Fruit fly (Drosophila melanogaster) whole organism, adult: Measurements from ENCODE around the gene CG15725.
A peak's percentile ranks its signal among the peaks of the same experiment; 100 is the strongest.

Experiments
- CG12768 ChIP-seq: fragments of 200-800 bp; sonication (Bioruptor generic); optimal IDR thresholded peaks from 2 replicates; lab custom pipeline; 2017; ENCODE audit warnings: missing biosample characterization, missing genetic modification characterization, mild to moderate bottlenecking, moderate library complexity, missing genetic modification reagents
- CG1620 ChIP-seq: fragments of 200-800 bp; sonication (Bioruptor generic); optimal IDR thresholded peaks from 2 replicates; lab custom pipeline; 2016; ENCODE audit warnings: missing biosample characterization, missing genetic modification characterization
- CG33017 ChIP-seq: fragments of 200-800 bp; sonication (Bioruptor generic); optimal IDR thresholded peaks from 2 replicates; lab custom pipeline; 2018; ENCODE audit warnings: missing biosample characterization, mild to moderate bottlenecking, missing genetic modification characterization, moderate library complexity
- CG7045 ChIP-seq: fragments of 200-800 bp; sonication (Bioruptor generic); optimal IDR thresholded peaks from 2 replicates; lab custom pipeline; 2017; ENCODE audit warnings: missing biosample characterization, mild to moderate bottlenecking, missing genetic modification characterization
- Clk ChIP-seq: fragments of 200-800 bp; sonication (Bioruptor generic); optimal IDR thresholded peaks from 2 replicates; lab custom pipeline; 2017; ENCODE audit warnings: missing biosample characterization, missing genetic modification characterization
- Crg-1 ChIP-seq: fragments of 200-800 bp; sonication (Bioruptor generic); optimal IDR thresholded peaks from 2 replicates; lab custom pipeline; 2016; ENCODE audit warnings: missing biosample characterization, missing genetic modification characterization
- Hr96 ChIP-seq: fragments of 200-800 bp; sonication (Bioruptor generic); optimal IDR thresholded peaks from 2 replicates; lab custom pipeline; 2016; ENCODE audit warnings: missing biosample characterization, missing genetic modification characterization
- Mnt ChIP-seq: fragments of 200-800 bp; sonication (Bioruptor generic); optimal IDR thresholded peaks from 2 replicates; lab custom pipeline; 2016; ENCODE audit warnings: missing biosample characterization, mild to moderate bottlenecking, missing genetic modification characterization
- cic ChIP-seq: fragments of 200-800 bp; sonication (Bioruptor generic); optimal IDR thresholded peaks from 2 replicates; lab custom pipeline; 2017; ENCODE audit warnings: missing biosample characterization, mild to moderate bottlenecking, missing genetic modification characterization, moderate library complexity
- cnc ChIP-seq, 2 experiments: fragments of >200 bp; optimal IDR thresholded peaks; 2 replicates each; lab custom pipeline; 2017
- kay ChIP-seq: fragments of 200-800 bp; sonication (Bioruptor generic); peaks from one replicate; lab custom pipeline; 2016; ENCODE audit warnings: missing biosample characterization, missing genetic modification characterization, borderline replicate concordance
- ovo ChIP-seq: fragments of 200-800 bp; sonication (Bioruptor generic); optimal IDR thresholded peaks from 2 replicates; lab custom pipeline; 2016; ENCODE audit warnings: missing biosample characterization, missing genetic modification characterization
- pad ChIP-seq: fragments of 200-800 bp; sonication (Bioruptor generic); optimal IDR thresholded peaks from 3 replicates; lab custom pipeline; 2017; ENCODE audit warnings: missing biosample characterization, missing genetic modification characterization, mild to moderate bottlenecking, moderate library complexity, missing genetic modification reagents
- tj ChIP-seq: fragments of 200-800 bp; sonication (Bioruptor generic); optimal IDR thresholded peaks from 3 replicates; lab custom pipeline; 2017; ENCODE audit warnings: missing biosample characterization, mild to moderate bottlenecking, missing genetic modification characterization, moderate library complexity

DNA sequence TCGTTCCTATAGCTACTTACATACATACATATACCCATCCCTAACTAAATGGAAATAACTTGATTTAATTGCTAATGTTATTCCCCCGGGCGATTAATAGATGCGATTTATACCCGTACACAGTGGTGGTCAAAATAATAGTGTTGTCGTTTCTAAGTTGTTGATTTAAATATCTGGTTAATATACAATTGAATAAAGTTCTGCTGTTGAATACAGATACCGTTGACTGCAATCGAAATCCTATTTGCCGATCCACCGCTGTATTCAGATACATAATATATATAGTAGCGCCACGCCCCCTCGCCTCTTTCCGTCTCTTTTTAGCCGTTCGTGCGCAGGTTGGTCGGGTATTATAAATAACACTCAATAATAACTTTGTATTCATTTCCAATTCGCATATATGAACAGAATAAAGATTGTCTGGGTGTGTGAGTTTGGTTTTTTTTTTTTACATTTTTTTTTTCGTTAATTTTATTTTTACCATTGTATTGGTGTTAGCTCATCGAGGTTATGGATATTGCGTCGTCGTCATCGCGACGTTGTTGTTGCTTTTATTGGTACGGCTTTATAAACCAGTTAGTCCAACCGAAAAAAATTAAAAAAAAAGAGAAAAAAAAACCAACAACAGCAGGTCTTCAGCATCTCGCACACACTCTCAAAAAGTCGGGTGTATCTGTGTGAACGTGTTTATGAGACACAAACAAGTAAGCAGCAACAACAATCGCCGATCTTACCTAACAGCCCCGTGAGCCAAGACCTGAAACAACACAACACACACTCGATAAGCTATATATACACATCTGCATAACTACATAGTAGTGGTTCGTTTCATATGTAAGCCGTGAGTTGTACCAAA lies 33.1 kb upstream of the CG15725 start:
- TF ChIP-seq CG12768 (GFP tag; lab: Kevin White, UChicago) (no peak), Clk (GFP tag; lab: Kevin White, UChicago) (no peak), kay (GFP tag; lab: Kevin White, UChicago) (peak; percentile 82), ovo (peak; percentile 77), Crg-1 (GFP tag; lab: Kevin White, UChicago) (no peak), CG7045 (no peak), pad (GFP tag; lab: Kevin White, UChicago) (no peak), cic (GFP tag; lab: Kevin White, UChicago) (no peak), Mnt (GFP tag; lab: Kevin White, UChicago) (no peak), CG33017 (tag; lab: Kevin White, UChicago) (no peak), cnc (optimal IDR thresholded peaks at IDR 0.05; lab: Kevin White, UChicago) (no peak), CG1620 (GFP tag; lab: Kevin White, UChicago) (no peak), Hr96 (no peak), tj (no peak)
